Worm (Caenorhabditis elegans): ENCODE results near the gene clec-49.

clec-49 gene

DNA sequence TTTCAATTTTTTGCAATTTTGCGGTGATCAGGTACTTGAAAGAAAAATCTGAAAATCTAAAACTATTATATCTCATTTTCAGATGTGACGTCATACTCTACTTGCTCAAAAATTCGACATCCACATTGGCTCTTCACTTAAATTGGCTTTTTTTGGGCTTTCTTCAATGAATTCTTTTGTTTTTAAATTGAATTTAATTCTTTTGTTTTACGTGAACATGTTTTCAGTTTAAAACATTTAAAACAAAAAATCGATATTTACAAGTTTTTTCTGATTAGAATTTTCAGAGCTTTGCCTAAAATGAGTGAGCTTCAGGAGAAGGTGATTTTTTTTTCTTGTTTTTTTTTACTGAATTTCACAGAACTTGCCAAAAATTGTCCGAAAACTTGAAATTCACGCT is 9.4 kb downstream of the clec-49 start, which contains the start of gene W04E12.3:
Gene W04E12.3, plus strand, starts transcription at position 301 of the 400 bp plus-strand sequence.
- no peak for TF ChIP-seq ref-1 (GFP tag; conservative IDR thresholded peaks at IDR 0.05)
- no peak for TF ChIP-seq klf-2 (GFP tag; conservative IDR thresholded peaks at IDR 0.05)
- TF ChIP-seq ztf-23 (GFP tag; IDR thresholded peaks at IDR 0.05): no peak
- TF ChIP-seq med-1 (GFP tag; optimal IDR thresholded peaks at IDR 0.05; ENCODE audit: insufficient read depth): no peak
- TF ChIP-seq tab-1 (GFP tag; IDR thresholded peaks at IDR 0.05): no peak
- TF ChIP-seq cog-1 (tag; optimal IDR thresholded peaks at IDR 0.05): no peak
- TF ChIP-seq flt-1 (GFP tag; IDR thresholded peaks at IDR 0.05): no peak
- no peak for TF ChIP-seq T22C8.4 (GFP tag; IDR thresholded peaks at IDR 0.05)
- no peak for TF ChIP-seq ztf-29 (GFP tag; IDR thresholded peaks at IDR 0.05)

DNA sequence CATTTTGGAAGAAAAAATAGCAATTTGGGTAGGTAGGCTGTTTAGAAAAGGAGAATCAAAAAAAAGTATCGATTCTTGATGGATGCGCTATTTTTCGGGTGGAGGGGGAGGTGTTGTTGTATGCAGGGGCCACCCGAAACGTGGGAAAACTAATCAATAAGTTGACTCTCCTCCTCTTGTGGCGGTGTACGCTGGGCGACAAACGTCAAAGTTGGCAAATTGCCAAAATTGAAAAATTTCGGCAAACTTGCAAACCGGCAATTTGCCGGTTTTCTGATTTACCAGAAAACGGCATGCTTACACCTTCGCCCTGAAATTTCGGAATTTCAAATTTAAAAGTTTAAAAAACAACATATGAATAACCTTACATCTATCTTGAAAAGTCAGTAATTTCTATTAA is 10.0 kb downstream of the clec-49 start, which contains the start of gene W04E12.2:
Gene W04E12.2, minus strand, starts transcription at position 101 of the 400 bp plus-strand sequence.
- TF ChIP-seq T22C8.4 (GFP tag; IDR thresholded peaks at IDR 0.05): peak; percentile 52; the same call in 1 of the 2 replicates
- no peak for TF ChIP-seq ztf-23 (GFP tag; IDR thresholded peaks at IDR 0.05)

DNA sequence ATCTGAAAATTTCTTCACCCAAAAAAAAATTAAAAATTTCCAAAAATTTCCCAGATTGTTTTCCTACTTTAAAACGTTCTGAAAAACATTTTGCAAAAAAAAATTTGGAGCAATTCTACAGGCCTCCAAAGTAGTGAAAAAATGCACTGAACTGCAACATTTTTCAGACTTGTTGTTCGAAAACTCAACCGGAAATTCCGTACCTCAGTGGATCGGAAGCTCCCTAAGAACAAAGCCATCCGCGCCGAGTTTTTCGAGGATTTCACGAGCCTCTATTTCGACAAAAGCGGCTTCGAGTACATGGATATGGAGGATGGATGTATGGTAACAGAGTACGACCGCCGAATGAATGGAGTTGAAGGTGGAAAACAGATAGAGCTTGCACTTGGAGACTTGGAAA is 12.9 kb downstream of the clec-49 start, which contains the start of gene fbxa-131:
Gene fbxa-131, plus strand, starts transcription at position 301 of the 400 bp plus-strand sequence.
- TF ChIP-seq tab-1 (GFP tag; IDR thresholded peaks at IDR 0.05): no peak
- no peak for TF ChIP-seq T22C8.4 (GFP tag; IDR thresholded peaks at IDR 0.05)
- no peak for TF ChIP-seq flt-1 (GFP tag; IDR thresholded peaks at IDR 0.05)
- no peak for TF ChIP-seq ztf-29 (GFP tag; IDR thresholded peaks at IDR 0.05)
- no peak for TF ChIP-seq klf-2 (GFP tag; conservative IDR thresholded peaks at IDR 0.05)
- TF ChIP-seq ref-1 (GFP tag; conservative IDR thresholded peaks at IDR 0.05): no peak
- TF ChIP-seq ztf-23 (GFP tag; IDR thresholded peaks at IDR 0.05): no peak
- no peak for TF ChIP-seq cog-1 (tag; optimal IDR thresholded peaks at IDR 0.05)

DNA sequence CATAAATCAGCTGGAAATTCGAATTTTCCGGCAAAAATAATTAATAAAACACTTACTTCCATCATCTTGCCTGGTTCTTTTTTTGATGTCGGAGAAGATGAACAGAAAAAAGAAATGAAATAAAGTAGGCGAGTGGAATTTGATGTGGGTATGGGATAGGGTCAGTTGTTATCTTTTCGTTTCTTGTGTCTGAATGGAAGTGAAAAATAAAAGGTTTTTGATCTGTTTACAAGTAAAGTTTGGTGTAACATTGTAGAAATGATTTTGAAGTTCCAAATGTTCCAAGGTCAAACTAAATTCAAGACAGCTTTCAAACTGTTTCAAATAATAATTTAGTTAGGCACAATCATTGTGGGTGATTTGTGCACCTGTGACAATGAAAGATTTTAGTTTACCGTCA is 13.6 kb downstream of the clec-49 start, which contains the start of gene W04E12.7:
Gene W04E12.7, minus strand, starts transcription at position 101 of the 400 bp plus-strand sequence.
- TF ChIP-seq klf-2 (GFP tag; conservative IDR thresholded peaks at IDR 0.05): no peak
- no peak for TF ChIP-seq T22C8.4 (GFP tag; IDR thresholded peaks at IDR 0.05)
- no peak for TF ChIP-seq med-1 (GFP tag; optimal IDR thresholded peaks at IDR 0.05; ENCODE audit: insufficient read depth)
- no peak for TF ChIP-seq flt-1 (GFP tag; IDR thresholded peaks at IDR 0.05)
- no peak for TF ChIP-seq tab-1 (GFP tag; IDR thresholded peaks at IDR 0.05)
- TF ChIP-seq ztf-23 (GFP tag; IDR thresholded peaks at IDR 0.05): no peak
- TF ChIP-seq ref-1 (GFP tag; conservative IDR thresholded peaks at IDR 0.05): no peak
- TF ChIP-seq ztf-29 (GFP tag; IDR thresholded peaks at IDR 0.05): no peak
- TF ChIP-seq cog-1 (tag; optimal IDR thresholded peaks at IDR 0.05): no peak

DNA sequence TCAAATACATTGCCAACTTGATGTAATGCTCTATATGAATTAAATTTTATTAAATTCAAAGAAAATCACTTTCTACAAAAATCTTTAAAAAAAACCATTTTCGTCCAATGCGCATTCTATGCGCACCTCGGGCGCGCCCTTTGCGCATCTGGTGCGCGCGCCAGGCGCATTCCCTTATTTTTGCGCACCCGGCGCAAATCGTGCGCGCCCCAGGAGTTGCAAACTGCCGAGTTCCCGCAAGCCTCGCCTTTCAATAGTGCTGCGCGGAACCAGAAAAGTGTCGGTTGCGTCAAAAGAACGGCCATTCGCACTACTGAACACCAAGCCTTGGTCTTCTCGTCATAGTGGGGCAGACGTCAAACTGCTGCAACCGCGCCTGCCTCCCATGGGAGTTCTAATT is 17.3 kb downstream of the clec-49 start:
- TF ChIP-seq klf-2 (GFP tag; conservative IDR thresholded peaks at IDR 0.05): no peak
- no peak for TF ChIP-seq tab-1 (GFP tag; IDR thresholded peaks at IDR 0.05)
- TF ChIP-seq med-1 (GFP tag; optimal IDR thresholded peaks at IDR 0.05; ENCODE audit: insufficient read depth): no peak
- no peak for TF ChIP-seq ztf-29 (GFP tag; IDR thresholded peaks at IDR 0.05)
- no peak for TF ChIP-seq ztf-23 (GFP tag; IDR thresholded peaks at IDR 0.05)
- TF ChIP-seq T22C8.4 (GFP tag; IDR thresholded peaks at IDR 0.05): no peak
- no peak for TF ChIP-seq ref-1 (GFP tag; conservative IDR thresholded peaks at IDR 0.05)
- TF ChIP-seq flt-1 (GFP tag; IDR thresholded peaks at IDR 0.05): no peak
- TF ChIP-seq cog-1 (tag; optimal IDR thresholded peaks at IDR 0.05): no peak

DNA sequence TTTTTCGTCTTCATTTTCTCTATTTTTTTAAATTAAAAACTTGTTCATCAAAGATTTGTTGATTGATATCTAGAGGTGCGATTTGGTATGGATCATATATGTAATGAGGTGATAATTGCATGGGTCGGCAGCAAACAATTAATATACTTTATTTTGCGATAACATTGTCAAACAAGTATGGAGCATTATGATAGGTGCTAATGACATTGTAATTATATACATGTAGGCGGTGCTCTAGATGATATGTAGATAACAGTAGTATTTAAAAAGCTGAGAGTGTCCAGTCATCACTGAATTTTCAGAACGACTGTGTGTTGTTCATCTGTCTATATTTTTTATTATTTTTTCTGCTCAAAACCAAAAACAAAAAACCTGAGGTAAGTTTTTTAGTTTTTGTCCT is 20.7 kb downstream of the clec-49 start, which contains the start of gene Y116F11A.1:
Gene Y116F11A.1, plus strand, starts transcription at position 301 of the 400 bp plus-strand sequence.
- TF ChIP-seq T22C8.4 (GFP tag; IDR thresholded peaks at IDR 0.05) (no peak), med-1 (GFP tag; optimal IDR thresholded peaks at IDR 0.05; ENCODE audit: insufficient read depth) (no peak), ztf-23 (GFP tag; IDR thresholded peaks at IDR 0.05) (no peak), flt-1 (GFP tag; IDR thresholded peaks at IDR 0.05) (no peak)

DNA sequence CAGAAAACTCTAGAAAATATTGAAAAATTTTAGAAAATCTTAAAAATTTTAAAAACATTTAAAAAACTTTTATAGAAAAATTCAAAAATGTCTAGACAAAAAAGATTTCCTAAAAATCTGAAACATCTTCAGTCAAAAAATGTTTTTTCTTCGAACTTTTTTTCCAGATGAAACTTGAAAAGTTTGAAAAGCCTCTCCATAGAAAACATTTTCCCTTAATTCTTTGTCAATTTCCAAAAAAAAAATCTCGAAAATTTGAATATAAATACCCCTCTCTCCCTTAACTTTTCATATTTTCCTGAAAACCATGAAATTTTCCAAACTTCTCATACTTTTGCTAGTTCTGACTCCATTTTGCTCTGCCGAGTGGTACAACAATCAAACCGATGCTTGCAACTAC is 22.3 kb downstream of the clec-49 start, which contains the start of gene Y116F11A.3:
Gene Y116F11A.3, plus strand, starts transcription at position 301 of the 400 bp plus-strand sequence.
- TF ChIP-seq flt-1 (GFP tag; IDR thresholded peaks at IDR 0.05): no peak
- no peak for TF ChIP-seq med-1 (GFP tag; optimal IDR thresholded peaks at IDR 0.05; ENCODE audit: insufficient read depth)
- no peak for TF ChIP-seq T22C8.4 (GFP tag; IDR thresholded peaks at IDR 0.05)
- TF ChIP-seq klf-2 (GFP tag; conservative IDR thresholded peaks at IDR 0.05): no peak
- no peak for TF ChIP-seq tab-1 (GFP tag; IDR thresholded peaks at IDR 0.05)
- no peak for TF ChIP-seq ztf-29 (GFP tag; IDR thresholded peaks at IDR 0.05)
- TF ChIP-seq ref-1 (GFP tag; conservative IDR thresholded peaks at IDR 0.05): no peak
- TF ChIP-seq ztf-23 (GFP tag; IDR thresholded peaks at IDR 0.05): no peak

DNA sequence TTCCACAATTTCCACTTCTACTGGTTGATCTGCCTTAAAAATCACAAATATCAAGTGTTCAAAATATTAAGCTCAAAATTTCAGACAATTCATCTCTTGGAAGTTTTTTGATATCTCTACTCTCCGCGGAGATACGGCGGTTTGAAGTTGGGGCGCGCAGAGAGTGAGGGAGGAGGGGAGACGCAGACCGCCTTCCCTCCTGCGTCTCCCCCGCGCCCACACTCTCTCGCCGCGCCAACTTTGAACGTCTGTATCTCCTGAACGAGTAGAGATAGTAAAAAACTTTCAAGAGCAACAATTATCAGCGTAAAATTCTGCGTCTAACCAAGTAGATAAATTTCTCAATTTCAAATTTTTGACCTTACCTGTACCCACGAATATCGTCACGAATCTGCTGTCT is 23.0 kb downstream of the clec-49 start:
- TF ChIP-seq ztf-23 (GFP tag; IDR thresholded peaks at IDR 0.05) (no peak), T22C8.4 (GFP tag; IDR thresholded peaks at IDR 0.05) (no peak), cog-1 (tag; optimal IDR thresholded peaks at IDR 0.05) (no peak), flt-1 (GFP tag; IDR thresholded peaks at IDR 0.05) (no peak), ztf-29 (GFP tag; IDR thresholded peaks at IDR 0.05) (no peak), med-1 (GFP tag; optimal IDR thresholded peaks at IDR 0.05; ENCODE audit: insufficient read depth) (no peak), ref-1 (GFP tag; conservative IDR thresholded peaks at IDR 0.05) (no peak), tab-1 (GFP tag; IDR thresholded peaks at IDR 0.05) (no peak), klf-2 (GFP tag; conservative IDR thresholded peaks at IDR 0.05) (no peak)

DNA sequence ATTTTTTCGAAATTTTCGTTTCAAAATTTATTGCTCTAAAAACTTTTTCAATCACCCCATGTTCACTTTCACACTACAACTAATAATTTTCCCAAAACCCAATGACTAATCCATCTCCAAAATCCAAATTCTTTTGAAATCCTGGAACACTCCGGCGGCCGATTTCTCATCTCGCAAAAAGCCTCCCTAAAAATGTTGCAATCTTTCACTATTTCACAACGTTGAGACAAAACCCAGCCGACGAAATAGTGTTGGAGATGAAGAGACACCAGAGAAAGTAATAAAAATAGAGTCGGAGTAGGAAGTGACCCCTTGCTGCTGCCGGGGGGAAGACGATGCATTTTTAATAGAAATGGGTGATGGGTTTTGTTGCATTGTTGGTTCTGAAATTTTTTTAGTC is 26.4 kb downstream of the clec-49 start:
- no peak for TF ChIP-seq T22C8.4 (GFP tag; IDR thresholded peaks at IDR 0.05)
- TF ChIP-seq klf-2 (GFP tag; conservative IDR thresholded peaks at IDR 0.05): no peak
- no peak for TF ChIP-seq ztf-29 (GFP tag; IDR thresholded peaks at IDR 0.05)
- TF ChIP-seq ztf-23 (GFP tag; IDR thresholded peaks at IDR 0.05): no peak
- no peak for TF ChIP-seq flt-1 (GFP tag; IDR thresholded peaks at IDR 0.05)
- TF ChIP-seq ref-1 (GFP tag; conservative IDR thresholded peaks at IDR 0.05): no peak
- TF ChIP-seq cog-1 (tag; optimal IDR thresholded peaks at IDR 0.05): no peak
- no peak for TF ChIP-seq med-1 (GFP tag; optimal IDR thresholded peaks at IDR 0.05; ENCODE audit: insufficient read depth)

DNA sequence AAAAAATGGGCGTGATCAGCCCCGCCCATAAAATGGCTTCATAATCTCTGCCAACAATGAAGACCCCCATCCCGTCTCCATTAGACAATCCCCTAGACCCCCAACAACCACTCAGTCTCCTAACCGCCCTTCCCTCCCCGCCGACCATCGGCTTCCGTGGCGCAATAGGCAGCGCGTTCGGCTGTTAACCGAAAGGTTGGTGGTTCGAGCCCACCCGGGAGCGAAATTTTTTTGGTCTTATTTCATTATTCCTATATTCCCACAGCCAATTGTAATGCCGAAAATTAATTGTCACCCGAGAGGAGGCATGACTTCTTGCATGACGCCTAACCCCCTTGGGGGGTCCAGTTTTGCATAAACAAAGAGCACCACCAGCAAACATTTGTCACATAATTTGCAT is 28.1 kb downstream of the clec-49 start:
- TF ChIP-seq ztf-29 (GFP tag; IDR thresholded peaks at IDR 0.05): peak; percentile 64; the same call in 1 of the 2 replicates
- TF ChIP-seq flt-1 (GFP tag; IDR thresholded peaks at IDR 0.05): peak; percentile 93
- peak; percentile 52; the same call in 1 of the 2 replicates for TF ChIP-seq ref-1 (GFP tag; conservative IDR thresholded peaks at IDR 0.05)
- peak; percentile 86 for TF ChIP-seq ztf-23 (GFP tag; IDR thresholded peaks at IDR 0.05)
- 0 out of 2 replicates have a peak, but pooled peaks have one; percentile 32 for TF ChIP-seq klf-2 (GFP tag; conservative IDR thresholded peaks at IDR 0.05)
- peak; percentile 85 for TF ChIP-seq tab-1 (GFP tag; IDR thresholded peaks at IDR 0.05)
- no peak for TF ChIP-seq cog-1 (tag; optimal IDR thresholded peaks at IDR 0.05)
- TF ChIP-seq T22C8.4 (GFP tag; IDR thresholded peaks at IDR 0.05): peak; percentile 72
- peak; percentile 42 for TF ChIP-seq med-1 (GFP tag; optimal IDR thresholded peaks at IDR 0.05; ENCODE audit: insufficient read depth)
